Worm (Caenorhabditis elegans) whole organism, mixed stage, embryonic: ENCODE data around the gene mtcu-2.

Experiments used
- M03D4.4 ChIP-seq: sonication (generic microtip); optimal IDR thresholded peaks from 2 replicates; lab custom pipeline; 2017; ENCODE audit warnings: mild to moderate bottlenecking, missing genetic modification characterization, missing compliant biosample characterization
- bed-3 ChIP-seq: fragments of 200-800 bp; sonication (Bioruptor generic); optimal IDR thresholded peaks from 3 replicates; lab custom pipeline; 2018; ENCODE audit warnings: mild to moderate bottlenecking, missing genetic modification characterization, moderate library complexity, missing compliant biosample characterization
- blmp-1 ChIP-seq: fragments of 150-350 bp; optimal IDR thresholded peaks from 2 replicates; lab custom pipeline; 2014; ENCODE audit warnings: missing biosample characterization, missing genetic modification characterization
- ceh-39 ChIP-seq: fragments of 150-350 bp; optimal IDR thresholded peaks from 2 replicates; lab custom pipeline; 2014; ENCODE audit warnings: missing biosample characterization, missing genetic modification characterization
- ceh-43 ChIP-seq: fragments of 200-800 bp; sonication (Bioruptor generic); optimal IDR thresholded peaks from 2 replicates; lab custom pipeline; 2018; ENCODE audit warnings: mild to moderate bottlenecking, missing genetic modification characterization, moderate library complexity, missing compliant biosample characterization
- ceh-83 ChIP-seq: fragments of 200-800 bp; sonication (Bioruptor generic); optimal IDR thresholded peaks from 2 replicates; lab custom pipeline; 2018; ENCODE audit warnings: mild to moderate bottlenecking, missing genetic modification characterization, missing compliant biosample characterization
- cnd-1 ChIP-seq: fragments of 200-800 bp; sonication (Bioruptor generic); optimal IDR thresholded peaks from 2 replicates; lab custom pipeline; 2018; ENCODE audit warnings: mild to moderate bottlenecking, missing genetic modification characterization, missing compliant biosample characterization
- elt-1 ChIP-seq: sonication (generic microtip); optimal IDR thresholded peaks from 2 replicates; lab custom pipeline; 2017; ENCODE audit warnings: missing genetic modification characterization, mild to moderate bottlenecking, missing compliant biosample characterization, antibody characterized with exemption, moderate library complexity, borderline replicate concordance; ENCODE audit not compliant: insufficient read depth
- elt-3 ChIP-seq: fragments of 150-350 bp; optimal IDR thresholded peaks from 2 replicates; lab custom pipeline; 2014; ENCODE audit warnings: missing biosample characterization, missing genetic modification characterization
- flh-1 ChIP-seq: fragments of 200-800 bp; sonication (Bioruptor generic); optimal IDR thresholded peaks from 2 replicates; lab custom pipeline; 2018; ENCODE audit warnings: mild to moderate bottlenecking, missing genetic modification characterization, moderate library complexity, missing compliant biosample characterization
- ham-2 ChIP-seq: fragments of 200-800 bp; sonication (Bioruptor generic); optimal IDR thresholded peaks from 2 replicates; lab custom pipeline; 2018; ENCODE audit warnings: mild to moderate bottlenecking, missing genetic modification characterization, missing compliant biosample characterization
- hlh-1 ChIP-seq: fragments of 150-350 bp; optimal IDR thresholded peaks from 2 replicates; lab custom pipeline; 2014; ENCODE audit warnings: missing biosample characterization, missing genetic modification reagents, missing genetic modification characterization
- lin-13 ChIP-seq: fragments of 150-350 bp; optimal IDR thresholded peaks from 2 replicates; lab custom pipeline; 2014; ENCODE audit warnings: missing biosample characterization, missing genetic modification characterization
- lin-32 ChIP-seq: fragments of 200-800 bp; sonication (Bioruptor generic); optimal IDR thresholded peaks from 2 replicates; lab custom pipeline; 2018; ENCODE audit warnings: mild to moderate bottlenecking, missing genetic modification characterization, missing compliant biosample characterization
- lsy-2 ChIP-seq: fragments of 150-350 bp; optimal IDR thresholded peaks from 2 replicates; lab custom pipeline; 2014; ENCODE audit warnings: missing biosample characterization, missing genetic modification characterization
- mab-5 ChIP-seq: fragments of 150-350 bp; optimal IDR thresholded peaks from 2 replicates; lab custom pipeline; 2014; ENCODE audit warnings: missing biosample characterization, missing genetic modification characterization
- mep-1 ChIP-seq: fragments of 150-350 bp; optimal IDR thresholded peaks from 2 replicates; lab custom pipeline; 2017; ENCODE audit warnings: missing biosample characterization, missing genetic modification reagents, missing genetic modification characterization, inconsistent platforms
- mls-2 ChIP-seq: sonication (generic microtip); optimal IDR thresholded peaks from 2 replicates; lab custom pipeline; 2016; ENCODE audit warnings: mild to moderate bottlenecking, missing genetic modification characterization, moderate library complexity, missing compliant biosample characterization
- nhr-12 ChIP-seq: fragments of 150-350 bp; optimal IDR thresholded peaks from 2 replicates; lab custom pipeline; 2014; ENCODE audit warnings: missing biosample characterization, missing genetic modification characterization
- nhr-2 ChIP-seq: fragments of 150-350 bp; optimal IDR thresholded peaks from 2 replicates; lab custom pipeline; 2014; ENCODE audit warnings: missing biosample characterization, missing genetic modification characterization
- nhr-237 ChIP-seq: fragments of 150-350 bp; optimal IDR thresholded peaks from 2 replicates; lab custom pipeline; 2014; ENCODE audit warnings: missing biosample characterization, missing genetic modification characterization
- nhr-28 ChIP-seq: fragments of 150-350 bp; optimal IDR thresholded peaks from 2 replicates; lab custom pipeline; 2014; ENCODE audit warnings: missing biosample characterization, missing genetic modification characterization
- nhr-76 ChIP-seq: sonication (generic microtip); optimal IDR thresholded peaks from 2 replicates; lab custom pipeline; 2017; ENCODE audit warnings: missing biosample characterization, missing genetic modification characterization
- pha-4 ChIP-seq: fragments of 150-350 bp; optimal IDR thresholded peaks from 2 replicates; lab custom pipeline; 2018; ENCODE audit warnings: missing biosample characterization, missing genetic modification reagents, missing genetic modification characterization
- sem-2 ChIP-seq: fragments of 200-800 bp; sonication (Bioruptor generic); optimal IDR thresholded peaks from 2 replicates; lab custom pipeline; 2018; ENCODE audit warnings: mild to moderate bottlenecking, missing genetic modification characterization, missing compliant biosample characterization
- snpc-4 ChIP-seq: fragments of 150-350 bp; optimal IDR thresholded peaks from 2 replicates; lab custom pipeline; 2014; ENCODE audit warnings: missing biosample characterization, missing genetic modification characterization
- sptf-1 ChIP-seq: sonication (generic microtip); optimal IDR thresholded peaks from 2 replicates; lab custom pipeline; 2017; ENCODE audit warnings: mild to moderate bottlenecking, missing genetic modification characterization, moderate library complexity, missing compliant biosample characterization
- tbx-8 ChIP-seq: fragments of 200-800 bp; sonication (Bioruptor generic); optimal IDR thresholded peaks from 2 replicates; lab custom pipeline; 2018; ENCODE audit warnings: mild to moderate bottlenecking, missing genetic modification characterization, moderate library complexity, missing compliant biosample characterization
- unc-120 ChIP-seq: sonication (generic microtip); optimal IDR thresholded peaks from 2 replicates; lab custom pipeline; 2017; ENCODE audit warnings: missing genetic modification characterization, missing compliant biosample characterization; ENCODE audit not compliant: poor library complexity, severe bottlenecking
- unc-39 ChIP-seq: fragments of 150-350 bp; optimal IDR thresholded peaks from 2 replicates; lab custom pipeline; 2014; ENCODE audit warnings: missing biosample characterization, missing genetic modification characterization
- unc-62 ChIP-seq: fragments of 150-350 bp; optimal IDR thresholded peaks from 2 replicates; lab custom pipeline; 2014; ENCODE audit warnings: missing biosample characterization, missing genetic modification reagents, missing genetic modification characterization
- zip-8 ChIP-seq: fragments of 150-350 bp; optimal IDR thresholded peaks from 2 replicates; lab custom pipeline; 2014; ENCODE audit warnings: missing biosample characterization, missing genetic modification characterization
- ztf-11 ChIP-seq: fragments of 150-350 bp; optimal IDR thresholded peaks from 2 replicates; lab custom pipeline; 2014; ENCODE audit warnings: missing biosample characterization, missing genetic modification characterization

mtcu-2 gene

ce11 chrII:10056545-10057038 lies 23.6 kb upstream of the mtcu-2 start, which contains the start of gene C18D1.2:
C18D1.2 (plus strand) TSS chrII:10056988.
- TF ChIP-seq lin-32 (GFP tag; lab: Kevin White, UChicago), result no peak
- no peak for TF ChIP-seq unc-39
- no peak for TF ChIP-seq sptf-1
- no peak for TF ChIP-seq elt-1
- TF ChIP-seq mls-2 (tag; lab: Kevin White, UChicago), result no peak
- no peak for TF ChIP-seq tbx-8 (GFP tag; lab: Kevin White, UChicago)
- TF ChIP-seq mep-1 (tag; lab: Kevin White, UChicago), result no peak
- no peak for TF ChIP-seq nhr-12 (tag; lab: Kevin White, UChicago)
- TF ChIP-seq unc-62 (GFP tag; lab: Kevin White, UChicago), result no peak
- no peak for TF ChIP-seq ceh-39 (tag; lab: Kevin White, UChicago)
- TF ChIP-seq pha-4 (tag; lab: Kevin White, UChicago), result no peak
- TF ChIP-seq unc-120 (tag; lab: Kevin White, UChicago), result no peak
- no peak for TF ChIP-seq hlh-1 (tag; lab: Kevin White, UChicago)

- TF ChIP-seq bed-3 (GFP tag; lab: Kevin White, UChicago), result no peak
- TF ChIP-seq, all 35 proteins: peak for 0
These were observed 18.5 kb upstream of the mtcu-2 start for ce11 chrII:10051485-10051884.

ce11 chrII:10048568-10048967 lies 15.6 kb upstream of the mtcu-2 start, which contains the start of gene flp-4:
flp-4 (plus strand) TSS chrII:10048868.
- TF ChIP-seq nhr-76 (tag; lab: Kevin White, UChicago) (no peak), sptf-1 (no peak), ceh-83 (GFP tag; lab: Kevin White, UChicago) (no peak), nhr-12 (tag; lab: Kevin White, UChicago) (no peak), mab-5 (tag; lab: Kevin White, UChicago) (no peak), unc-39 (no peak), ceh-43 (GFP tag; lab: Kevin White, UChicago) (no peak), ham-2 (no peak), zip-8 (tag; lab: Kevin White, UChicago) (no peak), sem-2 (GFP tag; lab: Kevin White, UChicago) (no peak), M03D4.4 (no peak), ztf-11 (tag; lab: Kevin White, UChicago) (no peak), mls-2 (tag; lab: Kevin White, UChicago) (no peak), flh-1 (GFP tag; lab: Kevin White, UChicago) (no peak), elt-1 (no peak), snpc-4 (tag; lab: Kevin White, UChicago) (no peak)

ce11 chrII:10045670-10046069 lies 12.7 kb upstream of the mtcu-2 start:
- TF ChIP-seq elt-3 (tag; lab: Kevin White, UChicago) (peak; percentile 42), blmp-1 (tag; lab: Kevin White, UChicago) (peak; percentile 80), mep-1 (tag; lab: Kevin White, UChicago) (no peak), sem-2 (GFP tag; lab: Kevin White, UChicago) (no peak), snpc-4 (tag; lab: Kevin White, UChicago) (no peak), zip-8 (tag; lab: Kevin White, UChicago) (no peak), nhr-28 (no peak), M03D4.4 (no peak)

ce11 chrII:10044961-10045360 lies 11.9 kb upstream of the mtcu-2 start, which contains the start of the genes F52H3.11 and bath-38:
F52H3.11 (minus strand) TSS chrII:10045163.
bath-38 (minus strand) TSS chrII:10045270.
- TF ChIP-seq lsy-2 (tag; lab: Kevin White, UChicago) (peak; percentile 37), pha-4 (tag; lab: Kevin White, UChicago) (peak; percentile 54), mep-1 (tag; lab: Kevin White, UChicago) (peak; percentile 47), lin-13 (tag; lab: Kevin White, UChicago) (peak; percentile 23), flh-1 (GFP tag; lab: Kevin White, UChicago) (no peak), nhr-12 (tag; lab: Kevin White, UChicago) (no peak)

ce11 chrII:10040834-10041233 lies 7.8 kb upstream of the mtcu-2 start, which contains the start of gene ogr-2:
ogr-2 (plus strand) TSS chrII:10041134.
- no peak for TF ChIP-seq elt-1
- no peak for TF ChIP-seq ceh-39 (tag; lab: Kevin White, UChicago)
- TF ChIP-seq ztf-11 (tag; lab: Kevin White, UChicago), result no peak
- no peak for TF ChIP-seq ceh-43 (GFP tag; lab: Kevin White, UChicago)
- TF ChIP-seq sptf-1, result no peak
- TF ChIP-seq unc-120 (tag; lab: Kevin White, UChicago), result no peak
- TF ChIP-seq zip-8 (tag; lab: Kevin White, UChicago), result no peak
- TF ChIP-seq cnd-1 (tag; lab: Kevin White, UChicago), result no peak
- TF ChIP-seq mab-5 (tag; lab: Kevin White, UChicago), result no peak
- TF ChIP-seq lin-32 (GFP tag; lab: Kevin White, UChicago), result no peak
- no peak for TF ChIP-seq tbx-8 (GFP tag; lab: Kevin White, UChicago)
- TF ChIP-seq unc-62 (GFP tag; lab: Kevin White, UChicago), result no peak
- no peak for TF ChIP-seq nhr-237 (tag; lab: Kevin White, UChicago)
- no peak for TF ChIP-seq ceh-83 (GFP tag; lab: Kevin White, UChicago)
- no peak for TF ChIP-seq lsy-2 (tag; lab: Kevin White, UChicago)
- TF ChIP-seq nhr-2 (tag; lab: Kevin White, UChicago), result no peak
- TF ChIP-seq snpc-4 (tag; lab: Kevin White, UChicago), result no peak
